Fruit fly (Drosophila melanogaster) whole organism, adult: ENCODE data around the gene r2d2.

Experiments used
- CG11617 ChIP-seq: fragments of 200-800 bp; sonication (Bioruptor generic); optimal IDR thresholded peaks from 2 replicates; lab custom pipeline; 2017; ENCODE audit warnings: mild to moderate bottlenecking, missing biosample characterization, missing genetic modification reagents, missing genetic modification characterization
- CG12768 ChIP-seq: fragments of 200-800 bp; sonication (Bioruptor generic); optimal IDR thresholded peaks from 2 replicates; lab custom pipeline; 2017; ENCODE audit warnings: missing biosample characterization, missing genetic modification characterization, mild to moderate bottlenecking, moderate library complexity, missing genetic modification reagents
- CG14711 ChIP-seq: fragments of 200-800 bp; sonication (Bioruptor generic); optimal IDR thresholded peaks from 2 replicates; lab custom pipeline; 2018; ENCODE audit warnings: missing biosample characterization, mild to moderate bottlenecking, missing genetic modification characterization, moderate library complexity
- CG1620 ChIP-seq: fragments of 200-800 bp; sonication (Bioruptor generic); optimal IDR thresholded peaks from 2 replicates; lab custom pipeline; 2016; ENCODE audit warnings: missing biosample characterization, missing genetic modification characterization
- CG33017 ChIP-seq: fragments of 200-800 bp; sonication (Bioruptor generic); optimal IDR thresholded peaks from 2 replicates; lab custom pipeline; 2018; ENCODE audit warnings: missing biosample characterization, mild to moderate bottlenecking, missing genetic modification characterization, moderate library complexity
- CG5204 ChIP-seq: fragments of 200-800 bp; sonication (Bioruptor generic); optimal IDR thresholded peaks from 2 replicates; lab custom pipeline; 2016; ENCODE audit warnings: missing biosample characterization, missing genetic modification characterization
- CG7045 ChIP-seq: fragments of 200-800 bp; sonication (Bioruptor generic); optimal IDR thresholded peaks from 2 replicates; lab custom pipeline; 2017; ENCODE audit warnings: missing biosample characterization, mild to moderate bottlenecking, missing genetic modification characterization
- CG7101 ChIP-seq: fragments of 200-800 bp; sonication (Bioruptor generic); optimal IDR thresholded peaks from 2 replicates; lab custom pipeline; 2018; ENCODE audit warnings: missing biosample characterization, mild to moderate bottlenecking, missing genetic modification characterization, moderate library complexity
- Clk ChIP-seq: fragments of 200-800 bp; sonication (Bioruptor generic); optimal IDR thresholded peaks from 2 replicates; lab custom pipeline; 2017; ENCODE audit warnings: missing biosample characterization, missing genetic modification characterization
- Crg-1 ChIP-seq: fragments of 200-800 bp; sonication (Bioruptor generic); optimal IDR thresholded peaks from 2 replicates; lab custom pipeline; 2016; ENCODE audit warnings: missing biosample characterization, missing genetic modification characterization
- Hr96 ChIP-seq: fragments of 200-800 bp; sonication (Bioruptor generic); optimal IDR thresholded peaks from 2 replicates; lab custom pipeline; 2016; ENCODE audit warnings: missing biosample characterization, missing genetic modification characterization
- Mnt ChIP-seq: fragments of 200-800 bp; sonication (Bioruptor generic); optimal IDR thresholded peaks from 2 replicates; lab custom pipeline; 2016; ENCODE audit warnings: missing biosample characterization, mild to moderate bottlenecking, missing genetic modification characterization
- bab1 ChIP-seq: fragments of 200-800 bp; sonication (Bioruptor generic); optimal IDR thresholded peaks from 3 replicates; lab custom pipeline; 2019; ENCODE audit warnings: missing biosample characterization, mild to moderate bottlenecking, missing genetic modification characterization, moderate library complexity
- cic ChIP-seq: fragments of 200-800 bp; sonication (Bioruptor generic); optimal IDR thresholded peaks from 2 replicates; lab custom pipeline; 2017; ENCODE audit warnings: missing biosample characterization, mild to moderate bottlenecking, missing genetic modification characterization, moderate library complexity
- cnc ChIP-seq, 2 experiments: fragments of >200 bp; optimal IDR thresholded peaks; 2 replicates each; lab custom pipeline; 2017
- kay ChIP-seq: fragments of 200-800 bp; sonication (Bioruptor generic); peaks from one replicate; lab custom pipeline; 2016; ENCODE audit warnings: missing biosample characterization, missing genetic modification characterization, borderline replicate concordance
- ovo ChIP-seq: fragments of 200-800 bp; sonication (Bioruptor generic); optimal IDR thresholded peaks from 2 replicates; lab custom pipeline; 2016; ENCODE audit warnings: missing biosample characterization, missing genetic modification characterization
- pad ChIP-seq: fragments of 200-800 bp; sonication (Bioruptor generic); optimal IDR thresholded peaks from 3 replicates; lab custom pipeline; 2017; ENCODE audit warnings: missing biosample characterization, missing genetic modification characterization, mild to moderate bottlenecking, moderate library complexity, missing genetic modification reagents
- tj ChIP-seq: fragments of 200-800 bp; sonication (Bioruptor generic); optimal IDR thresholded peaks from 3 replicates; lab custom pipeline; 2017; ENCODE audit warnings: missing biosample characterization, mild to moderate bottlenecking, missing genetic modification characterization, moderate library complexity
- toe ChIP-seq: fragments of 200-800 bp; sonication (Bioruptor generic); optimal IDR thresholded peaks from 2 replicates; lab custom pipeline; 2016; ENCODE audit warnings: missing biosample characterization, missing genetic modification characterization

The r2d2 gene

DNA sequence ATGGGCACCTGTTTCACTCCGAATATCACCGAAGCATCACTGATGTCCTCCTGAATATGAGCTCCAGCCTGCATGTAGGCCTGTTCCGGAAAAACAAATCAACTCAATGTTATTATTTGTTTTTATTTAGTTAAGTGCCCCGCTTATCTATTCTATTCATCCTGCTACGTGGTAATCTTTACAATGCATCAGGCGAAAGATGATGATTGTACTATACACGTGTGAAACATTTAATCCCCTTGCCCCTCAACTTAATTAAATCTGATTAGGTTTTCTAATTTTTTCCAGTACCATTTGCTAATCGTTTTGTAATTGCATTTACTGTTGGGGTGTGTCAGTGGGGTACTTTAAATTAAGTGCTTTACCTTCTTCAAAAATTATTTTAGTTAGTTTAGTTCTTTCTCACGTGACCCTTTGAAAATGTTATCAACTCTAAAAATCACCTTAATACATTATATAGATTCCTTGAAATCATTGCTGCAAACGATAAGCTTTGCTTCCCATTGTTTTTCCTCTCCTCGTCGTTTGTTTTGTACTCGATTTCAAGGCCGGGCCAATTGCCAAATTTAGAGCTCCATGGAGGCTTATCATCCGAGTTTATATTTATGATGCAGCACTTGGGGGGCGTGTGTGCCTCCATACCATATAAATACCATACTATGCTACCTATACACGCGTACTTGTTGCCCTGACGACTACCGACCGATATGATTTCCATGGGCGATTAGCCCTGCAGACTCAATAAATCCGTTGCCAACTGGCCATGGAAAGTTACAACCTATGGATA is 5.1 kb upstream of the r2d2 start:
- TF ChIP-seq CG11617 (GFP tag; lab: Kevin White, UChicago) (no peak), toe (GFP tag; lab: Kevin White, UChicago) (no peak), Mnt (GFP tag; lab: Kevin White, UChicago) (peak; percentile 47), kay (peak; percentile 80), CG33017 (tag; lab: Kevin White, UChicago) (no peak), Crg-1 (GFP tag; lab: Kevin White, UChicago) (no peak), cic (GFP tag; lab: Kevin White, UChicago) (peak; percentile 89), Clk (GFP tag; lab: Kevin White, UChicago) (no peak)

- TF ChIP-seq cic (GFP tag; lab: Kevin White, UChicago) (peak; percentile 21), ovo (GFP tag; lab: Kevin White, UChicago) (no peak)
Observed at dm6 chr2L:7795859-7796258, 4.1 kb upstream of the r2d2 start, which contains the start of gene LKRSDH. LKRSDH (minus strand) TSS chr2L:7795959.

DNA sequence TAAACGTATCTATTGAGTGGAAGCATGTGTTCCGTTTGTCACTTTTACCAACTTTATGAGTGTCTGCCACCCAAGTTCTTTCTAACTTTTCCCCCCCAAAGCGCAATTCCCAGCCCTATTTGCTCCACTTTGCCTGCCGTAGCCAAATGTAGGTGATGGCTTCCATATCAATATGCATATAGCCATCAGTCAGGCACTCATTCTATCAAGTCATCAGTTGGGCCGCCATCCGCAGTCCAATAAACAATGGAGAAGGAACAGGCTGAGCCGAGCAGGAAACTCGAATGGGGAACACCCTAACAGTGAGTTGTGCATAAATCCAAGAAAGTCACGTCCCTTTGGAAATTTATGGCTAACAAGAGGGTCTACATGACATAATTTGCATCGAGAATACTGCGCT is 7.6 kb downstream of the r2d2 start:
- no peak for TF ChIP-seq bab1 (GFP tag; lab: Kevin White, UChicago)
- no peak for TF ChIP-seq CG1620 (GFP tag; lab: Kevin White, UChicago)
- no peak for TF ChIP-seq CG11617 (GFP tag; lab: Kevin White, UChicago)
- no peak for TF ChIP-seq tj (GFP tag; lab: Kevin White, UChicago)
- no peak for TF ChIP-seq Clk (GFP tag; lab: Kevin White, UChicago)
- no peak for TF ChIP-seq cic (GFP tag; lab: Kevin White, UChicago)
- no peak for TF ChIP-seq CG7101 (tag; lab: Kevin White, UChicago)

DNA sequence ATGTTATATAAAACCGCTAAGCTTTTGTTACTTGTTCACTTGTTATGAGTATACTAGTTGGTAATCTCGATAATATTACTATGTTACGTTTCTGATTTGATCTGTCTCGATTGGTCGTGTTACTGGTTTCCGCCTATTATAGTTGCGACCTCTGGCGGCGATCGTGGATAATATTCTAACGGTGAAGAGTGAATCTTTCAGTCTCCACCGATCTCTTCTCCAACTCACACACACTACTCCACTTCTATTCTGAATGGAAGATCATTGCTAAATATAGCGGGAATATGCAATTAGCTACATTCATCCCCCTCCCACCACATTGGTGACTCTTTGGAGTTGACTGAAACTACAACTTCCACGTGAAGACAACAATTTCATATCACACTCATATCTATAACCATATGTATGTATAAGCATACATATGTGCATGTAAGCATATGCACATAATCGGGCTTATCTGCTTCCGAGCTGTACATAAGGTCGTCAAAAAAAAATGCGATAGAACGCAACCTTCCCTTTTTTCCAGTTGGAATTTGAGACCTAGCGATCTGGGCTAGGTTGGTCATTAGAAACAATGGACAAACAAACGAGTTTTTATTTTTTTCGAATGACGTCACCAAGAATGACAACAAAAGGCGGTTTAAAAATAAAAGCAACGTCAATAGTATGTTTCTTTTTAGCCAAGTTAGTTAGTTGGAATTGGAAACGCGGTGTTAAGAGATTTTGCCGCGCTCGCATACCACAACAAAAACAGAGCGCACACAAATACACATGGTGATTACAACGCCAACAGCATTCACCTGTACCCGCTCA is 9.1 kb downstream of the r2d2 start:
- TF ChIP-seq CG33017 (tag; lab: Kevin White, UChicago) (no peak), CG1620 (GFP tag; lab: Kevin White, UChicago) (no peak), Crg-1 (GFP tag; lab: Kevin White, UChicago) (peak; percentile 21), pad (GFP tag; lab: Kevin White, UChicago) (peak; percentile 98), toe (GFP tag; lab: Kevin White, UChicago) (no peak), CG14711 (tag; lab: Kevin White, UChicago) (no peak), Hr96 (no peak), cic (GFP tag; lab: Kevin White, UChicago) (no peak), Clk (GFP tag; lab: Kevin White, UChicago) (no peak), CG5204 (GFP tag; lab: Kevin White, UChicago) (no peak), CG7101 (tag; lab: Kevin White, UChicago) (no peak), tj (GFP tag; lab: Kevin White, UChicago) (no peak), kay (peak; percentile 98), CG12768 (GFP tag; lab: Kevin White, UChicago) (no peak), cnc (optimal IDR thresholded peaks at IDR 0.05; lab: Kevin White, UChicago) (no peak), Mnt (GFP tag; lab: Kevin White, UChicago) (no peak), bab1 (GFP tag; lab: Kevin White, UChicago) (no peak), CG11617 (GFP tag; lab: Kevin White, UChicago) (no peak), ovo (GFP tag; lab: Kevin White, UChicago) (peak; percentile 89), CG7045 (GFP tag; lab: Kevin White, UChicago) (peak; percentile 57)

- TF ChIP-seq Mnt (GFP tag; lab: Kevin White, UChicago) (peak; percentile 95), Crg-1 (GFP tag; lab: Kevin White, UChicago) (no peak), tj (GFP tag; lab: Kevin White, UChicago) (peak; percentile 85), CG7045 (GFP tag; lab: Kevin White, UChicago) (no peak), Hr96 (no peak), toe (GFP tag; lab: Kevin White, UChicago) (no peak), CG5204 (GFP tag; lab: Kevin White, UChicago) (no peak), bab1 (GFP tag; lab: Kevin White, UChicago) (peak; percentile 56), CG1620 (GFP tag; lab: Kevin White, UChicago) (no peak), cic (GFP tag; lab: Kevin White, UChicago) (peak; percentile 88), CG12768 (GFP tag; lab: Kevin White, UChicago) (peak; percentile 65), cnc (optimal IDR thresholded peaks at IDR 0.05; lab: Kevin White, UChicago) (no peak), CG11617 (GFP tag; lab: Kevin White, UChicago) (peak; percentile 1), Clk (GFP tag; lab: Kevin White, UChicago) (no peak), CG14711 (tag; lab: Kevin White, UChicago) (no peak), pad (GFP tag; lab: Kevin White, UChicago) (peak; percentile 96), CG33017 (tag; lab: Kevin White, UChicago) (peak; percentile 57), ovo (GFP tag; lab: Kevin White, UChicago) (peak; percentile 67), kay (peak; percentile 95), CG7101 (tag; lab: Kevin White, UChicago) (no peak)
Observed at dm6 chr2L:7809699-7810088, 9.7 kb downstream of the r2d2 start.
